Worm (Caenorhabditis elegans) whole organism, late embryonic: ENCODE data around the gene K09B11.5.

Experiments used
- pax-1 ChIP-seq: fragments of 150-350 bp; optimal IDR thresholded peaks from 2 replicates; lab custom pipeline; 2014; ENCODE audit warnings: missing biosample characterization, missing genetic modification characterization
- unc-42 ChIP-seq: sonication (generic microtip); optimal IDR thresholded peaks from 2 replicates; lab custom pipeline; 2016; ENCODE audit warnings: missing genotype, missing genetic modification characterization, missing compliant biosample characterization

DNA sequence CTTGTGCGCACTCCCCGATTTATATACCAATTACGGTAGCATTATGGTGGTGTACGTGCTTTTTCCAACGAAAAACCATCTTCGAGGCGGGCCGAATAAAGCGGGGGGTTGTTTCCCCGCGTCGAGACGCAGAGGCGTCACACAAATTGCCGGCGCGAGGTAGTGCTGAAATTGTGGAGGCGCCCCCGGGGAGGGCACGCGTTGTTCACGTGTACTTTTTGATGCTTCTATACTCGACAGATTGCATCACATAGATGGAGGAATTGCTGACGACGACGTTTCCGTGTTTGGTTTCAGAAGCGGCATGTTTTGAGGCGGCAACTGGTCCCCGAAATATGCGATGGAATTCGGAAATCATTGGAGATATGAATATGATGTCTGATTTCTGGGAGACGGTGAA lies 38.5 kb downstream of the K09B11.5 start:
- TF ChIP-seq pax-1 (tag; lab: Kevin White, UChicago) (no peak), unc-42 (tag; lab: Kevin White, UChicago) (peak; percentile 67)
